Fruit fly (Drosophila melanogaster): ENCODE data around the gene Vinc.
A peak's percentile ranks its signal among the peaks of the same experiment; 100 is the strongest.

The Vinc gene

dm6 chrX:2222181-2222790, at the start of gene Vinc:
Gene Vinc (minus strand): TSS chrX:2222567.
- TF ChIP-seq noc (tag; optimal IDR thresholded peaks at IDR 0.05), result peak; percentile 67

DNA sequence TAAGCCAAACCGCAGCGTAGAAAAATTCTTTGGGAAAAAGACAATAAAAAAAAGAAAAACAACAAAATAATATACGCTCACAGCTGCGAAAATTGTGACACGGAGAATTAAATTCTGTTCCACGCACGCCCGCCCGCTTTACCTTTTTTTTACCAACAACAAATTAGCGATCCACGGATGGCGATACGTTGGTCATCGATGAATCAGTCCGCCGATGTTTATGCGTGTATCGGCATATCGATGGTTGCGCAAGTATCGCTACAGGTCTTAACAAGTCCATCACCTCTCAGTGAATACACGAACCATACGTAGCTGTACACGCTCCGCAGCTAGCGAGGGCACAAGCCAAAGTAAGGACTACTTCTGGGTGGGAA, 48.2 kb upstream of the Vinc start, which contains the start of gene CG2924:
Gene CG2924 (minus strand): TSS at position 205 of the 374 bp plus-strand sequence.
- peak; percentile 10 for TF ChIP-seq noc (tag; optimal IDR thresholded peaks at IDR 0.05)

DNA sequence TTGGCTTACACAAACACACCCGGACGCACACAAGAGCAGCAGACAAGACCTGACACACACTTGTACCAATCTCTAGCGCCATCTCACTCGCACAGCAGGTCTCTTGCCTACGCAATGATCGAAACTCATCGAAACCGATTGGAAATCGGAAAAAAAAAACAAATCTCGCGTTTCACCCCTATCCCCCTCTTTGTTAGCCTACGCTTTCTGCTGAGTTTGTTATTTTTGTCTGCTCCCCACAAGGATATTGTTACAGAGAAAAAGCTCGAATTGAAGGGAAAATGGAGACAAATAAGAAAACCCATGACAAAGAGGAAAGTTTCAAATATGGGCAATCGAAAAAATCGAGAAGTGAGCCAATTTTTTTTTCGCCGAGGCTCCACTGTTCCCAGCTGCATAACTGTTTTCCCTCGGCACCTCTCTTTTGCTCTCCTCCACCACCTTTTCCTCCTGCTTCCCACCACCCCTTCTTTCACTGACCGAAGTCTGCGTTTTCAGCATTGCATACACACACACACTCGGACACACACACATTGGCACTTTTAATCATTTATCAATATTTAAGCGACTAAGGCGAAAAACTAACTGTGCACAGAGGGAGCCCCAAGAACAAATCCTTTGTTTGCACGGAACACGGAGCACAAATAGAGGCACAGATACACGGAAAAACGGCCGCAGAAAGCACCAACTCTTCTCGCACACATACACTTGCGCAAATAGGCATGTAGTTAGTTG, 47.6 kb upstream of the Vinc start:
- TF ChIP-seq noc (tag; optimal IDR thresholded peaks at IDR 0.05), result no peak

- peak; percentile 75 for TF ChIP-seq noc (tag; optimal IDR thresholded peaks at IDR 0.05)
Measured at dm6 chrX:2262511-2262910, 40.1 kb upstream of the Vinc start, which contains the start of the genes temp and CG3071. Gene temp (minus strand): TSS chrX:2262515. Gene CG3071 (plus strand): TSS chrX:2262837.

dm6 chrX:2259763-2260162, 37.4 kb upstream of the Vinc start, which contains the start of gene CG3078:
Gene CG3078 (minus strand): TSS chrX:2259863.
- TF ChIP-seq noc (tag; optimal IDR thresholded peaks at IDR 0.05), result no peak

- TF ChIP-seq noc (tag; optimal IDR thresholded peaks at IDR 0.05), result no peak
Measured at dm6 chrX:2258602-2259233, 36.4 kb upstream of the Vinc start.

- TF ChIP-seq noc (tag; optimal IDR thresholded peaks at IDR 0.05), result no peak
Measured at dm6 chrX:2255035-2255434, 32.7 kb upstream of the Vinc start.

DNA sequence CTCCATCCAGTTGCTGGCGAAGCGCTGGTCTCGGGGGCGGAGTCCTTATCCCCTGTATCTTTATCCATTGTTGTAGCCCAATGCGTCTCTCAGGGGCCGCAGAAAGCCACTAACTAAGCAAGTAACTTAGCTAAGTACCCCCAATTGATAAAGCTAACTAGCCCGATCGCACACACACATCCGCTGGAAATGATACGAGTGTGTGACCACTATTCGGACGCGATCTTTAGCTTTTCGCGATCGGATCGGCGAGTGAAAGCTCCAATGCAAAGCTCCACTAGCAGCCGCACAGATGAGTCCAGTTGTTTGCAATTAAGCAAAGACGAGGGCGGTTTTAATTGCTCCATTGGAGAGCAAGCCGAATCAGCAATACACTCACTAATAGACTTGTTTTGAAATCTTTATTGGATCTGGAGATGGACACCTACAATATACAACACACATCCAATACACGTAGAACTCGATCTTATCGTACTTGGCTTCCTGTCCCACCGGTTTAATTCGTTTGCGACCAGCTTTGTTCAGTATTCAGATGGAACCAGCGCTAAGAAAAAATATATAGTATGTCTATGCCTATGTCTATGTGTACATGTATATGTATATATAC, 31.8 kb upstream of the Vinc start, which contains the start of gene CG3091:
Gene CG3091 (minus strand): TSS at position 178 of the 607 bp plus-strand sequence.
- no peak for TF ChIP-seq noc (tag; optimal IDR thresholded peaks at IDR 0.05)

- TF ChIP-seq noc (tag; optimal IDR thresholded peaks at IDR 0.05), result no peak
Measured at dm6 chrX:2251688-2252087, 29.3 kb upstream of the Vinc start, which contains the start of gene CG3191. Gene CG3191 (minus strand): TSS chrX:2251993.

dm6 chrX:2249763-2250162, 27.4 kb upstream of the Vinc start, which contains the start of gene crn:
Gene crn (minus strand): TSS chrX:2249983.
- no peak for TF ChIP-seq noc (tag; optimal IDR thresholded peaks at IDR 0.05)

- TF ChIP-seq noc (tag; optimal IDR thresholded peaks at IDR 0.05), result no peak
Measured at dm6 chrX:2245931-2246330, 23.6 kb upstream of the Vinc start, which contains the start of gene Or2a. Gene Or2a (plus strand): TSS chrX:2246231.

DNA sequence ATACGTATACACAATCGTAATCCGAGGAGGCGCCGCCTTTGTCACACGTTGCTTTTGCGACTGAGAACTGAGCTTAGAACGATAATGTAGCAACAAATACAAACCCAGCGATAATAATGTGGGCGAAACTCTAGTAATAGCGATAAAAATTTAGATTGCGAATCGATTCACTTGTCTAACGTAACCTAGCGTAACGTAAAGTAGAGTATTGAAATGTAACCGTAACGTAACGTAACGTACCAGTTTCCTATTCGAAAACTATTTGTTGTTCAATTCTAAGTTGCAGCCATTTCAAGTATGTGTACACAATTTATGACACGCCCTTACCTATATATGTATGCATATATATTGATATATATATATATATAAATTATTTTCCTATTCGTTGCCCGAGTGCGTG, 22.4 kb upstream of the Vinc start:
- TF ChIP-seq noc (tag; optimal IDR thresholded peaks at IDR 0.05), result no peak

DNA sequence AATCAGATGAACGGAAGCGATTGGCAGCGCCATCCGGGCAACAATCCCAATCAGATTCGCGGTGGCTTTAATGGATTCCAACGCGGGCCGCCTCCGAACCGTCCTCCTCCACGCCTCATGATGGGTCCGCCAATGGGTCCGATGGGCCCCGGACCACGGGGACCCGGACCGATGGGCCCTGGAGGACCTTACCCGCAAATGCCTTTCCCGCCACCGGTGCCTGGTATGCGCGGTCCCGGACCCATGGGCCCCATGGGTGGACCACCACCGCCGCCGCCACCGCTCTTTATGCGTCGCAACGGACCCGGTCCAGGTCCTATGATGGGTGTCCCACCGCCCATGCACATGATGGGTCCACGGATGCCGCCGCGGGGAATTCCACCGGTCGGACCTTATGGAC, 20.5 kb upstream of the Vinc start:
- TF ChIP-seq noc (tag; optimal IDR thresholded peaks at IDR 0.05), result no peak

DNA sequence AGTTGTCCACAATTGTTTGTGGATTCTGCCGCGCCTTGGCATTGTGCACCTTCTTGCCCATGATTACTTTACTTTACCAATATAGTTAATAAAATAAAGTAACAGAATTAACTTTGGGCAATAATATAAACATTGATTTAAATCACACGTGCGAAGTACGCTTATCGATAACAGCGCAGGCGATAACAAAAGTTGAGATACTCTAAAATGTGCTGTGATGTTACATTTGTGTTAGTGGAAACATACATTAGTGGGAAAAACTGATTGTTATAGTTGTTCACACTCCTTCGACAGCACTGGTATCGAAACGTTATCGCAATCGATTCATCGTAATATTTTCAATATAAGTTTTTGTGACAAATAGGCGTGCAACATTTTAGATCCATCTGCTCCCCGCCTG, 19.5 kb upstream of the Vinc start, which contains the start of gene kz:
Gene kz (minus strand): TSS at position 194 of the 400 bp plus-strand sequence.
- no peak for TF ChIP-seq noc (tag; optimal IDR thresholded peaks at IDR 0.05)

dm6 chrX:2225138-2225537, 2.8 kb upstream of the Vinc start, which contains the start of gene pcx:
Gene pcx (plus strand): TSS chrX:2225296.
- no peak for TF ChIP-seq noc (tag; optimal IDR thresholded peaks at IDR 0.05)

- TF ChIP-seq noc (tag; optimal IDR thresholded peaks at IDR 0.05), result no peak
Measured at dm6 chrX:2223454-2223853, 1.1 kb upstream of the Vinc start, which contains the start of gene CG14052. Gene CG14052 (plus strand): TSS chrX:2223754.
